Fruit fly (Drosophila melanogaster): Measurements from ENCODE around the gene NTPase.

Gene NTPase

DNA sequence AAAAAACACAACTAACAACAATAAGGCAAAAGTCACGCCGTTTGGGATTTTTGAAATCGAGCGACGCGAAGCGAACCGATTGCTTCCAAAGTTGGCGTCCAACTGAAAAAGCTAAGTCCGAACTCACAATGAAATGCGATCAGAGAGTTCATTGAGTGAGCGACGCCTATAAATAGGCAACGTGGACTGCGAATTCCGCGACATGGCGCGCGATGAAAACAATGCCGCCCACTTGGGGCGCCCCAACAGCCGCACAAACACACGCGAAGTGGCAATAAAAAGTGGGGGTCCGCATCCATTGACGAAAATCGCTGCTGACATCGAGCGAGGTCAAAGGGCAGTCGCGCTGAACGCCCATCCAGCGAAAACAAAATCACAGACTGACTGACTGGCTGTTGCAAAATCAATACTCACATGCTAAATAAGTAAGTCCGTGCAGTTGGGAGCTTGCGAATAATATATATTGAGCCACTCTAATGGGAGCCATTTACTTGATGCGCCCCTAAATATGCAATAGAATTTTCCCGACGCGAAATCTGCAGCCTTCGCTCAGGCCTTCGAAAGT, 30.4 kb downstream of the NTPase start (continued):
- TF ChIP-seq maf-S (GFP tag; optimal IDR thresholded peaks at IDR 0.05) (no peak), jumu (GFP tag; optimal IDR thresholded peaks at IDR 0.05) (no peak), so (GFP tag; IDR thresholded peaks at IDR 0.05) (0 out of 3 replicates have a peak, but pooled peaks have one; percentile 48), zen2 (GFP tag; IDR thresholded peaks at IDR 0.05; ENCODE audit: partially characterized antibody) (no peak), Camta (GFP tag; optimal IDR thresholded peaks at IDR 0.05) (no peak), Nf-YB (GFP tag; optimal IDR thresholded peaks at IDR 0.05) (no peak), CG31441 (GFP tag; IDR thresholded peaks at IDR 0.05) (no peak), Hmx (GFP tag; optimal IDR thresholded peaks at IDR 0.05) (no peak), Sox102F (GFP tag; optimal IDR thresholded peaks at IDR 0.05) (peak; percentile 17), CG10209 (GFP tag; optimal IDR thresholded peaks at IDR 0.05) (no peak), cato (GFP tag; optimal IDR thresholded peaks at IDR 0.05; ENCODE audit: borderline replicate concordance) (no peak), Ravus (GFP tag; IDR thresholded peaks at IDR 0.05) (no peak), CG7839 (tag; optimal IDR thresholded peaks at IDR 0.05) (no peak), CG4617 (GFP tag; optimal IDR thresholded peaks at IDR 0.05; ENCODE audit: borderline replicate concordance) (no peak), CG14860 (GFP tag; IDR thresholded peaks at IDR 0.05; ENCODE audit: partially characterized antibody) (no peak), aop (GFP tag; IDR thresholded peaks at IDR 0.05) (no peak), GATAe (GFP tag; conservative IDR thresholded peaks at IDR 0.05) (no peak), CG9609 (GFP tag; optimal IDR thresholded peaks at IDR 0.05) (no peak), CG3726 (GFP tag; IDR thresholded peaks at IDR 0.05) (no peak), tll (GFP tag; optimal IDR thresholded peaks at IDR 0.05) (no peak), Rfx (GFP tag; IDR thresholded peaks at IDR 0.05) (no peak), CG10979 (tag; optimal IDR thresholded peaks at IDR 0.05) (no peak), z (GFP tag; IDR thresholded peaks at IDR 0.05) (0 out of 3 replicates have a peak, but pooled peaks have one; percentile 39), CG15073 (GFP tag; optimal IDR thresholded peaks at IDR 0.05) (no peak), CG8944 (GFP tag; optimal IDR thresholded peaks at IDR 0.05) (no peak), emc (GFP tag; optimal IDR thresholded peaks at IDR 0.05) (no peak), Sry-δ (GFP tag; optimal IDR thresholded peaks at IDR 0.05) (no peak), Hr78 (GFP tag; optimal IDR thresholded peaks at IDR 0.05) (peak in 1 of 2 experiments; percentile 99), Bgb (GFP tag; IDR thresholded peaks at IDR 0.05; ENCODE audit: partially characterized antibody) (peak; percentile 41; the same call in 1 of the 2 replicates), onecut (GFP tag; IDR thresholded peaks at IDR 0.05) (no peak), CG18764 (GFP tag; optimal IDR thresholded peaks at IDR 0.05) (no peak), gem (tag; optimal IDR thresholded peaks at IDR 0.05) (no peak), Elba2 (GFP tag; optimal IDR thresholded peaks at IDR 0.05) (no peak), amos (GFP tag; IDR thresholded peaks at IDR 0.05; ENCODE audit: partially characterized antibody) (peak; percentile 2), cwo (GFP tag; optimal IDR thresholded peaks at IDR 0.05) (no peak)

- TF ChIP-seq Sox102F (GFP tag; optimal IDR thresholded peaks at IDR 0.05) (peak; percentile 8), Drgx (GFP tag; IDR thresholded peaks at IDR 0.05) (peak; percentile 40; the same call in 1 of the 2 replicates), Fer2 (tag; optimal IDR thresholded peaks at IDR 0.05) (no peak)
These were observed 34.1 kb downstream of the NTPase start for dm6 chr2L:2851589-2851988.

dm6 chr2L:2847112-2847682, 38.5 kb downstream of the NTPase start, which contains the start of the genes CG3117 and CG2983:
Gene CG3117, minus strand, starts transcription at chr2L:2847212.
Gene CG2983, plus strand, starts transcription at chr2L:2847632.
- TF ChIP-seq CG17361 (GFP tag; IDR thresholded peaks at IDR 0.05) (no peak), CG13894 (tag; optimal IDR thresholded peaks at IDR 0.05) (no peak), danr (GFP tag; IDR thresholded peaks at IDR 0.05) (no peak), CG2712 (tag; optimal IDR thresholded peaks at IDR 0.05) (no peak), vfl (GFP tag; optimal IDR thresholded peaks at IDR 0.05) (no peak), gfzf (GFP tag; optimal IDR thresholded peaks at IDR 0.05) (no peak)

Data from whole organism, embryonic.